Worm (Caenorhabditis elegans): ENCODE results near the gene F36D3.8.

- TF ChIP-seq F57A8.1 (GFP tag; optimal IDR thresholded peaks at IDR 0.05): no peak
- TF ChIP-seq somi-1 (GFP tag; optimal IDR thresholded peaks at IDR 0.05): no peak
- TF ChIP-seq egl-18 (GFP tag; IDR thresholded peaks at IDR 0.05): no peak
- no peak for TF ChIP-seq mcd-1 (GFP tag; IDR thresholded peaks at IDR 0.05)
- TF ChIP-seq B0336.3 (GFP tag; IDR thresholded peaks at IDR 0.05): no peak
- TF ChIP-seq pha-4 (tag; optimal IDR thresholded peaks at IDR 0.05): no peak
- TF ChIP-seq F49E8.2 (tag; optimal IDR thresholded peaks at IDR 0.05; ENCODE audit: insufficient read depth): no peak
- no peak for TF ChIP-seq B0035.1 (tag; optimal IDR thresholded peaks at IDR 0.05)
- TF ChIP-seq attf-5 (GFP tag; optimal IDR thresholded peaks at IDR 0.05): no peak
- no peak for TF ChIP-seq ceh-58 (GFP tag; IDR thresholded peaks at IDR 0.05)
- TF ChIP-seq unc-62 (GFP tag; optimal IDR thresholded peaks at IDR 0.05): no peak
- TF ChIP-seq dpl-1 (GFP tag; optimal IDR thresholded peaks at IDR 0.05): no peak
- no peak for TF ChIP-seq snpc-1.1 (tag; optimal IDR thresholded peaks at IDR 0.05; ENCODE audit: insufficient read depth)
Measured at ce11 chrV:16536701-16537100, 9.7 kb downstream of the F36D3.8 start, which contains the start of gene Y32B12B.1.

All from whole organism, young adult.